Fruit fly (Drosophila melanogaster) S2 (cell line): Measurements from ENCODE around the gene CG18507.

Experiments
- CG8478 ChIP-seq: fragments of >200 bp; optimal IDR thresholded peaks from 2 replicates; lab custom pipeline; 2018
- CTCF ChIP-seq, 2 experiments: fragments of >200 bp; optimal IDR thresholded peaks; 2 replicates each; lab custom pipeline; 2018

DNA sequence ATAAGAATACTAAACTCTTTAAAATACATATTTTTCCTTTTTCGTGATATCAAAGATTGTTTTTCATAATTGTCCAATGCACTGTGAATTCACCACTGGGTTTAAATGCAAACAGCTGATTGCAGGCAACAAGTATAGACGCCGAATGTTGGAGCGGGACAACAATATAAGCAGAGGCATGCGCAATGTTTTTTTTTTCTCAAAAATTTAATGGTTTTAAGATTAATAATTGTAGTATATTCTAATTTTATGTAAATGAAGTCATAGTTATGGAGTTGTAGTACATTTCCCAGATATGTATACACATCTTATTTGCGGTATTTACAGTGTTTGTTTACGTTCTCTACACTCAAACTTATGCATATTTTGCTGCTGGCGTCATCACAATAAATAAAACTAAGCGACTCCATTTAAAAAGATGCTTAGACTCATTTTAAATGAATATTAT lies 24.8 kb upstream of the CG18507 start:
- TF ChIP-seq CTCF (optimal IDR thresholded peaks at IDR 0.05; lab: Kevin White, UChicago) = no peak
- TF ChIP-seq CG8478 (lab: Kevin White, UChicago) = no peak
